Worm (Caenorhabditis elegans) whole organism, mixed stage, embryonic: ENCODE data around the gene C25D7.16.

Source experiments
- blmp-1 ChIP-seq: fragments of 150-350 bp; optimal IDR thresholded peaks from 2 replicates; lab custom pipeline; 2014; ENCODE audit warnings: missing biosample characterization, missing genetic modification characterization
- lin-13 ChIP-seq: fragments of 150-350 bp; optimal IDR thresholded peaks from 2 replicates; lab custom pipeline; 2014; ENCODE audit warnings: missing biosample characterization, missing genetic modification characterization
- mep-1 ChIP-seq: fragments of 150-350 bp; optimal IDR thresholded peaks from 2 replicates; lab custom pipeline; 2017; ENCODE audit warnings: missing biosample characterization, missing genetic modification reagents, missing genetic modification characterization, inconsistent platforms
- mls-2 ChIP-seq: sonication (generic microtip); optimal IDR thresholded peaks from 2 replicates; lab custom pipeline; 2016; ENCODE audit warnings: mild to moderate bottlenecking, missing genetic modification characterization, moderate library complexity, missing compliant biosample characterization
- nhr-12 ChIP-seq: fragments of 150-350 bp; optimal IDR thresholded peaks from 2 replicates; lab custom pipeline; 2014; ENCODE audit warnings: missing biosample characterization, missing genetic modification characterization
- nhr-237 ChIP-seq: fragments of 150-350 bp; optimal IDR thresholded peaks from 2 replicates; lab custom pipeline; 2014; ENCODE audit warnings: missing biosample characterization, missing genetic modification characterization
- nhr-28 ChIP-seq: fragments of 150-350 bp; optimal IDR thresholded peaks from 2 replicates; lab custom pipeline; 2014; ENCODE audit warnings: missing biosample characterization, missing genetic modification characterization
- nhr-76 ChIP-seq: sonication (generic microtip); optimal IDR thresholded peaks from 2 replicates; lab custom pipeline; 2017; ENCODE audit warnings: missing biosample characterization, missing genetic modification characterization
- snpc-4 ChIP-seq: fragments of 150-350 bp; optimal IDR thresholded peaks from 2 replicates; lab custom pipeline; 2014; ENCODE audit warnings: missing biosample characterization, missing genetic modification characterization
- sptf-1 ChIP-seq: sonication (generic microtip); optimal IDR thresholded peaks from 2 replicates; lab custom pipeline; 2017; ENCODE audit warnings: mild to moderate bottlenecking, missing genetic modification characterization, moderate library complexity, missing compliant biosample characterization
- unc-39 ChIP-seq: fragments of 150-350 bp; optimal IDR thresholded peaks from 2 replicates; lab custom pipeline; 2014; ENCODE audit warnings: missing biosample characterization, missing genetic modification characterization
- unc-62 ChIP-seq: fragments of 150-350 bp; optimal IDR thresholded peaks from 2 replicates; lab custom pipeline; 2014; ENCODE audit warnings: missing biosample characterization, missing genetic modification reagents, missing genetic modification characterization
- ztf-11 ChIP-seq: fragments of 150-350 bp; optimal IDR thresholded peaks from 2 replicates; lab custom pipeline; 2014; ENCODE audit warnings: missing biosample characterization, missing genetic modification characterization

ce11 chrV:15067165-15067564, 11.2 kb downstream of the C25D7.16 start, which contains the start of gene C25D7.10:
- TF ChIP-seq nhr-237 (tag; lab: Kevin White, UChicago), result no peak
- TF ChIP-seq mls-2 (tag; lab: Kevin White, UChicago), result no peak
- TF ChIP-seq nhr-12 (tag; lab: Kevin White, UChicago), result no peak
- no peak for TF ChIP-seq ztf-11 (tag; lab: Kevin White, UChicago)
- no peak for TF ChIP-seq unc-39 (tag; lab: Kevin White, UChicago)
- TF ChIP-seq blmp-1 (tag; lab: Kevin White, UChicago), result no peak
- TF ChIP-seq unc-62 (GFP tag; lab: Kevin White, UChicago), result no peak
- no peak for TF ChIP-seq sptf-1 (tag; lab: Kevin White, UChicago)
- no peak for TF ChIP-seq snpc-4 (tag; lab: Kevin White, UChicago)
- no peak for TF ChIP-seq mep-1 (tag; lab: Kevin White, UChicago)
- no peak for TF ChIP-seq nhr-28 (tag; lab: Kevin White, UChicago)
- no peak for TF ChIP-seq nhr-76 (tag; lab: Kevin White, UChicago)
- no peak for TF ChIP-seq lin-13 (tag; lab: Kevin White, UChicago)
